Worm (Caenorhabditis elegans) whole organism, L3 larva: ENCODE results near the gene srx-1.

Source experiments
- ama-1 ChIP-seq: fragments of 150-350 bp; optimal IDR thresholded peaks from 2 replicates; lab custom pipeline; 2018
- ceh-82 ChIP-seq: fragments of 150-350 bp; optimal IDR thresholded peaks from 2 replicates; lab custom pipeline; 2014; ENCODE audit warnings: missing biosample characterization, missing genetic modification characterization
- daf-12 ChIP-seq: fragments of 150-350 bp; optimal IDR thresholded peaks from 2 replicates; lab custom pipeline; 2014; ENCODE audit warnings: missing biosample characterization, missing genetic modification reagents, missing genetic modification characterization
- egl-27 ChIP-seq: sonication (generic microtip); optimal IDR thresholded peaks from 4 replicates; lab custom pipeline; 2017; ENCODE audit warnings: missing biosample characterization, missing genetic modification reagents, missing genetic modification characterization
- elt-2 ChIP-seq: sonication (generic microtip); optimal IDR thresholded peaks from 2 replicates; lab custom pipeline; 2016; ENCODE audit warnings: missing genetic modification reagents, mild to moderate bottlenecking, missing genetic modification characterization, missing compliant biosample characterization
- elt-3 ChIP-seq, 3 experiments: fragments of 150-350 bp in 1 of 3; sonication (generic microtip) in 2 of 3; optimal IDR thresholded peaks; 2 replicates in 2 of 3; 4 replicates in 1 of 3; lab custom pipeline; 2014 to 2017; ENCODE audit warnings: missing biosample characterization in 3 of 3, missing genetic modification characterization in 3 of 3
- eor-1 ChIP-seq, 2 experiments: fragments of 150-350 bp; optimal IDR thresholded peaks; 2 replicates each; lab custom pipeline; 2014 to 2018; ENCODE audit warnings: missing biosample characterization in 2 of 2, missing genetic modification characterization in 2 of 2
- fkh-10 ChIP-seq: sonication (generic microtip); optimal IDR thresholded peaks from 2 replicates; lab custom pipeline; 2017; ENCODE audit warnings: missing biosample characterization, missing genetic modification reagents, missing genetic modification characterization
- fkh-2 ChIP-seq: fragments of 150-350 bp; optimal IDR thresholded peaks from 2 replicates; lab custom pipeline; 2014; ENCODE audit warnings: missing biosample characterization, missing genetic modification reagents, missing genetic modification characterization
- fos-1 ChIP-seq: fragments of 150-350 bp; optimal IDR thresholded peaks from 2 replicates; lab custom pipeline; 2014; ENCODE audit warnings: missing biosample characterization, missing genetic modification characterization
- lin-15B ChIP-seq: fragments of 150-350 bp; optimal IDR thresholded peaks from 2 replicates; lab custom pipeline; 2014; ENCODE audit warnings: missing biosample characterization, missing genetic modification characterization
- lin-39 ChIP-seq: fragments of 150-350 bp; optimal IDR thresholded peaks from 2 replicates; lab custom pipeline; 2018; ENCODE audit warnings: missing biosample characterization, missing genetic modification reagents, missing genetic modification characterization
- lsy-12 ChIP-seq: sonication (generic microtip); optimal IDR thresholded peaks from 2 replicates; lab custom pipeline; 2016; ENCODE audit warnings: mild to moderate bottlenecking, missing genetic modification characterization, missing compliant biosample characterization
- mdl-1 ChIP-seq: fragments of 150-350 bp; optimal IDR thresholded peaks from 2 replicates; lab custom pipeline; 2014; ENCODE audit warnings: missing biosample characterization, missing genetic modification characterization
- nfya-1 ChIP-seq: sonication (generic microtip); optimal IDR thresholded peaks from 2 replicates; lab custom pipeline; 2017; ENCODE audit warnings: missing genetic modification characterization, mild to moderate bottlenecking, missing compliant biosample characterization, antibody characterized with exemption, moderate library complexity; ENCODE audit not compliant: insufficient read depth
- nhr-11 ChIP-seq: fragments of 150-350 bp; optimal IDR thresholded peaks from 2 replicates; lab custom pipeline; 2014; ENCODE audit warnings: missing biosample characterization, missing genetic modification characterization
- nhr-12 ChIP-seq: fragments of 150-350 bp; optimal IDR thresholded peaks from 2 replicates; lab custom pipeline; 2014; ENCODE audit warnings: missing biosample characterization, missing genetic modification characterization
- nhr-23 ChIP-seq: fragments of 150-350 bp; optimal IDR thresholded peaks from 2 replicates; lab custom pipeline; 2014; ENCODE audit warnings: missing biosample characterization, missing genetic modification reagents, missing genetic modification characterization
- nhr-237 ChIP-seq: fragments of 150-350 bp; optimal IDR thresholded peaks from 2 replicates; lab custom pipeline; 2014; ENCODE audit warnings: missing biosample characterization, missing genetic modification characterization
- nhr-25 ChIP-seq: sonication (generic microtip); optimal IDR thresholded peaks from 2 replicates; lab custom pipeline; 2017; ENCODE audit warnings: missing biosample characterization, missing genetic modification characterization
- nhr-28 ChIP-seq: fragments of 150-350 bp; optimal IDR thresholded peaks from 2 replicates; lab custom pipeline; 2014; ENCODE audit warnings: missing biosample characterization, missing genetic modification characterization
- nhr-67 ChIP-seq: fragments of 150-350 bp; optimal IDR thresholded peaks from 2 replicates; lab custom pipeline; 2014; ENCODE audit warnings: missing biosample characterization, missing genetic modification characterization
- nhr-77 ChIP-seq: fragments of 150-350 bp; optimal IDR thresholded peaks from 2 replicates; lab custom pipeline; 2014; ENCODE audit warnings: missing biosample characterization, missing genetic modification characterization
- pha-4 ChIP-seq: fragments of 150-350 bp; optimal IDR thresholded peaks from 2 replicates; lab custom pipeline; 2014; ENCODE audit warnings: missing biosample characterization, missing genetic modification reagents, missing genetic modification characterization
- pqm-1 ChIP-seq: fragments of 150-350 bp; optimal IDR thresholded peaks from 2 replicates; lab custom pipeline; 2017; ENCODE audit warnings: missing biosample characterization, missing genetic modification characterization, inconsistent platforms
- skn-1 ChIP-seq: fragments of 150-350 bp; optimal IDR thresholded peaks from 2 replicates; lab custom pipeline; 2014; ENCODE audit warnings: missing biosample characterization, missing genetic modification characterization
- tbx-2 ChIP-seq: sonication (generic microtip); optimal IDR thresholded peaks from 2 replicates; lab custom pipeline; 2016; ENCODE audit warnings: mild to moderate bottlenecking, missing genetic modification characterization, missing compliant biosample characterization
- unc-39 ChIP-seq: sonication (generic microtip); optimal IDR thresholded peaks from 4 replicates; lab custom pipeline; 2017; ENCODE audit warnings: missing biosample characterization, missing genetic modification characterization
- zag-1 ChIP-seq: fragments of 150-350 bp; optimal IDR thresholded peaks from 2 replicates; lab custom pipeline; 2014; ENCODE audit warnings: missing biosample characterization, missing genetic modification characterization
- ztf-11 ChIP-seq: fragments of 150-350 bp; optimal IDR thresholded peaks from 2 replicates; lab custom pipeline; 2014; ENCODE audit warnings: missing biosample characterization, missing genetic modification characterization
- ztf-4 ChIP-seq: fragments of 150-350 bp; optimal IDR thresholded peaks from 2 replicates; lab custom pipeline; 2014; ENCODE audit warnings: missing biosample characterization, missing genetic modification characterization

The srx-1 gene

DNA sequence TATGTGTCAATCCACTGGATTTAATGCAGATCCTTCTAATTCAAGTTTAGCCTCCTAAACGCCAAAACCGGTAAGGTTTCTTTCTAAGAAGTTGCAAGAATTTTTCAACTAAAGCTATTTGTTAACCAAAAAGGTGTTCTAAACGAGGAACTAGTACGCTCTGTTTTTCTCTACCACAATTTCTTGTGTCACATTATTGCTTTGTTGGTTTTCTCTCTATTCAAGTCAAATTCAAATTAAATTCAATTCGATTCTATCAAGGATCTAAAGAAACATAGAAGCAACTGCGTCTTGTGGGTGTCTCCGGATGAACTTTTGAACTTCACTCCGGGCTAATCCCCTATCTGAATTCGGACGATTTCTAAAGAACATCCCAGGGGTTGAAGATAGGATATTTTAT lies 13.0 kb downstream of the srx-1 start, which contains the start of gene oac-40:
Gene oac-40 (plus strand): TSS at position 301 of the 400 bp plus-strand sequence.
- TF ChIP-seq nhr-11 (tag; lab: Kevin White, UChicago) (no peak), lin-39 (tag; lab: Kevin White, UChicago) (no peak), nhr-23 (no peak), ama-1 (no peak), fkh-2 (tag; lab: Kevin White, UChicago) (no peak), nhr-77 (tag; lab: Kevin White, UChicago) (no peak), pha-4 (no peak), nhr-237 (tag; lab: Kevin White, UChicago) (no peak), egl-27 (tag; lab: Kevin White, UChicago) (no peak), elt-2 (tag; lab: Kevin White, UChicago) (no peak), elt-3 (tag; optimal IDR thresholded peaks at IDR 0.05; lab: Kevin White, UChicago) (no peak), nhr-67 (tag; lab: Kevin White, UChicago) (no peak), eor-1 (tag; optimal IDR thresholded peaks at IDR 0.05; lab: Kevin White, UChicago) (no peak), pqm-1 (tag; lab: Kevin White, UChicago) (no peak), ztf-4 (tag; lab: Kevin White, UChicago) (no peak), lsy-12 (tag; lab: Kevin White, UChicago) (no peak), nhr-12 (tag; lab: Kevin White, UChicago) (no peak)

DNA sequence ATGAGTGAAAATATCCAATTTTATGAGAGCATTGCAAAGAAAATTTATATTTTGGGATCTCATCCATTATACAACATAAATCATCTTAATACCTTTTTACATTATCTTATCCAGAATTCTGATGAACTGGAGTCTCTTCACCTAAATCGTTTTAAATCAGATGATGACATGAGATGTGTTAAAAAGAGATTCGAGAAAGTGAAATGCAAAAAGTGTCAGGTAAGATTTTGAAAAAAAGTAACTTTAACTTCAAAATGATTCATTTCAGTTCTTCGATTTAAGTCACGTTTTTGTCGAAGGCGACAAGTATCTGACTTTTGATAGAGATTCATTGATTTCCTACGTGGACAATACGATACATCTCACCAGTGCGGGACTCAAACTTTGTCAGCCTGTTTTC lies 15.4 kb downstream of the srx-1 start:
- TF ChIP-seq ceh-82 (tag; lab: Kevin White, UChicago) = no peak
- no peak for TF ChIP-seq pha-4
- no peak for TF ChIP-seq nhr-28
- TF ChIP-seq daf-12 (tag; lab: Kevin White, UChicago) = no peak
- TF ChIP-seq pqm-1 (tag; lab: Kevin White, UChicago) = no peak
- no peak for TF ChIP-seq lin-15B (tag; lab: Kevin White, UChicago)
- TF ChIP-seq nhr-12 (tag; lab: Kevin White, UChicago) = no peak
- TF ChIP-seq nfya-1 = no peak
- no peak for TF ChIP-seq ama-1
- no peak for TF ChIP-seq lin-39 (tag; lab: Kevin White, UChicago)
- no peak for TF ChIP-seq egl-27 (tag; lab: Kevin White, UChicago)
- TF ChIP-seq mdl-1 (tag; lab: Kevin White, UChicago) = no peak
- TF ChIP-seq nhr-67 (tag; lab: Kevin White, UChicago) = no peak
- no peak for TF ChIP-seq ztf-4 (tag; lab: Kevin White, UChicago)
- no peak for TF ChIP-seq elt-3 (tag; optimal IDR thresholded peaks at IDR 0.05; lab: Kevin White, UChicago)
- no peak for TF ChIP-seq skn-1 (tag; lab: Kevin White, UChicago)

DNA sequence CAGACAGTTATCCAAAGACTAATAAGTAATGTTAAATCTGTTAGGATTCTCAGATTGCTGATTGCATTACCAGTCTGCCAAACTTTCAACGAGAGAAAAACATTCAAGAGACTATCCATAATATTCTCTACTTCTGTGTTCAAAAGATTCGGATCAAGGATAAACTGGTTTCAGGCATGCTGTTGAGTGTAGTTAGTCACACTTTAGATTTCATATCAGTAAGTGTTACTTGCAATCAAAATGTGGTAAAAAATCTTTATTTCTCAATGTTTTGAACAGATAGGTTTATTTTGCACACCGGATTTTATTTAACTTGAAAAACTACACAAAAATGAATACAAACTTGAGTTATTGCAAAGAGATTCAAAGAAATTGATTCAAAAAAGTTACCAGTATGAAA lies 18.6 kb downstream of the srx-1 start, which contains the start of gene oac-41:
Gene oac-41 (minus strand): TSS at position 101 of the 400 bp plus-strand sequence.
- TF ChIP-seq nhr-25 (tag; lab: Kevin White, UChicago) (no peak), nhr-237 (tag; lab: Kevin White, UChicago) (no peak), fos-1 (tag; lab: Kevin White, UChicago) (no peak)

DNA sequence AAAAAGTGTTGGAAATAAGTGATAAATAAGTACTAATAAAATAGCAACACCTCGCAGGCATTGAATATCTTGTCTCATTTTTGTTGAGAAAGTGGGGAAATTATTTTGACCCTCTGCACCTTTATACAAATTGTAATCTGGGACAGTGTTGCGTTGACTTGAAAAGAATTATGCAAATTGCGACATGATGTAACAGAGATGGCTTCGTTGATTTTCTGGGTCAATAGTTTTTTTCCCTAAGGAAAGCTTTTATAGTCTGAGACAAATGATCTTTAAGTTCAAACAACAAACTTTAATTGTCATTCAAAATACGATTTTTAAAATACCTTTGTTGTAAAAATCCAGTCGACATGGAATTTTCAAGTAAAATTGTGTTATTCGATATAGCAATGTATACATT lies 21.2 kb downstream of the srx-1 start, which contains the start of gene bus-1:
Gene bus-1 (minus strand): TSS at position 101 of the 400 bp plus-strand sequence.
- TF ChIP-seq nfya-1 = no peak
- TF ChIP-seq pqm-1 (tag; lab: Kevin White, UChicago) = no peak
- no peak for TF ChIP-seq eor-1 (tag; optimal IDR thresholded peaks at IDR 0.05; lab: Kevin White, UChicago)
- no peak for TF ChIP-seq fos-1 (tag; lab: Kevin White, UChicago)
- TF ChIP-seq nhr-237 (tag; lab: Kevin White, UChicago) = no peak
- TF ChIP-seq nhr-28 = no peak
- TF ChIP-seq ztf-11 = no peak

DNA sequence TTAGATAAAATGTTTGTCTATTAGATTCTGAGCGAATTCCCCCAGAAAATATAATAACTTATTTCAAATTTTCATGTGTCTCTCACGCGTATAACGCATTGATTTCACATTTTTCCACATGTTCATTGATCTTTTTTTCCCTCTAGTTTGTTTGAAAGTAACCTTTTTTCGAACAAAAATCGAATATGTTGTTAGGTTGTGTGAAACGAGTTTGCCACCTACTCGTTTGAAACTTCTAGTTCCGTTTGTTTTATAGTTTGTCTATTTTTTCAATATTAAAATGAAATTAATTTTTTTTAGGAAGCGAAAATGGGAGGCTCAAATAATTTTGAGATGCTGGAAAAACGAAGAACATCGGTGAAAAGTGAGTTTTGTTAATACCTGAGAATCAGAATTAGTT lies 26.8 kb downstream of the srx-1 start, which contains the start of gene C25E10.5:
Gene C25E10.5 (plus strand): TSS at position 301 of the 400 bp plus-strand sequence.
- TF ChIP-seq nfya-1 (no peak), pqm-1 (tag; lab: Kevin White, UChicago) (no peak), nhr-77 (tag; lab: Kevin White, UChicago) (no peak), nhr-23 (no peak), nhr-67 (tag; lab: Kevin White, UChicago) (no peak), elt-3 (tag; optimal IDR thresholded peaks at IDR 0.05; lab: Kevin White, UChicago) (no peak), eor-1 (tag; optimal IDR thresholded peaks at IDR 0.05; lab: Kevin White, UChicago) (no peak), daf-12 (tag; lab: Kevin White, UChicago) (no peak)

DNA sequence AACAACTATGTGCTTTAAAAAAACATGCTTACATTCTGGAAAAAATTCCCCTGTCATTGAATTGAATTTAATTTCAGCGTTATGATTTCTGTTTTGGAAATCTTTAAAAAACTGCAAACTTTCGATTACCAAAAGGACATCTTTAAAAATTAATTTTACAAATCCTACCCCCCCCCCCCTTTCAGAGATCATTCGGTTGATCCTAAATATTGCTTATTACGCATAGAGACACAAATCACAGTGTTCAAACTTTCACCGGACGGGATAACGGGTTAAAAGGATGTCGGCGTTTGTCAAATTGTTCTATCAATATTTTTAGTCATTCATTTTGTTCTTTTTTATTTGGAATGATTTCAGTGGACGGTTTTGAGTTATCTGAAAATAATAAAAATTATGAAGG lies 29.8 kb downstream of the srx-1 start, which contains the start of gene C25E10.4:
Gene C25E10.4 (plus strand): TSS at position 301 of the 400 bp plus-strand sequence.
- no peak for TF ChIP-seq nhr-28
- TF ChIP-seq eor-1 (tag; optimal IDR thresholded peaks at IDR 0.05; lab: Kevin White, UChicago) = no peak
- no peak for TF ChIP-seq nhr-237 (tag; lab: Kevin White, UChicago)
- no peak for TF ChIP-seq nhr-67 (tag; lab: Kevin White, UChicago)
- no peak for TF ChIP-seq fos-1 (tag; lab: Kevin White, UChicago)
- no peak for TF ChIP-seq tbx-2
- no peak for TF ChIP-seq unc-39 (tag; lab: Kevin White, UChicago)
- no peak for TF ChIP-seq nhr-11 (tag; lab: Kevin White, UChicago)
- TF ChIP-seq nhr-77 (tag; lab: Kevin White, UChicago) = no peak
- no peak for TF ChIP-seq fkh-10 (GFP tag; lab: Kevin White, UChicago)
- TF ChIP-seq nfya-1 = no peak
- no peak for TF ChIP-seq daf-12 (tag; lab: Kevin White, UChicago)
- TF ChIP-seq elt-2 (tag; lab: Kevin White, UChicago) = no peak
- no peak for TF ChIP-seq zag-1 (tag; lab: Kevin White, UChicago)
- TF ChIP-seq, all 47 proteins: peak for 0
